Fruit fly (Drosophila melanogaster) whole organism, wandering third instar larva: ENCODE results near the gene CG5568.

Experiments
- Abd-B ChIP-seq: fragments of >200 bp; optimal IDR thresholded peaks from 2 replicates; lab custom pipeline; 2017; ENCODE audit warnings: missing biosample characterization, missing genetic modification characterization
- CG32264 ChIP-seq: fragments of 200-800 bp; sonication (Bioruptor generic); optimal IDR thresholded peaks from 2 replicates; lab custom pipeline; 2016; ENCODE audit warnings: missing biosample characterization, missing genetic modification characterization
- CG9705 ChIP-seq: fragments of 200-800 bp; sonication (Bioruptor generic); optimal IDR thresholded peaks from 2 replicates; lab custom pipeline; 2018; ENCODE audit warnings: missing biosample characterization, mild to moderate bottlenecking, missing genetic modification characterization
- CrebA ChIP-seq: fragments of 200-800 bp; sonication (Bioruptor generic); optimal IDR thresholded peaks from 2 replicates; lab custom pipeline; 2016; ENCODE audit warnings: missing biosample characterization, mild to moderate bottlenecking, missing genetic modification characterization, borderline replicate concordance
- Dfd ChIP-seq: fragments of >200 bp; optimal IDR thresholded peaks from 2 replicates; lab custom pipeline; 2017; ENCODE audit warnings: missing biosample characterization, missing genetic modification characterization
- Dif ChIP-seq: fragments of 200-275, 200-300 bp; sonication (Bioruptor generic); optimal IDR thresholded peaks from 2 replicates; lab custom pipeline; 2018; ENCODE audit warnings: missing biosample characterization, missing genetic modification characterization; ENCODE audit not compliant: partially characterized antibody
- GATAd ChIP-seq: sonication (Bioruptor generic); optimal IDR thresholded peaks from 2 replicates; lab custom pipeline; 2016; ENCODE audit warnings: missing biosample characterization, missing genetic modification characterization
- HLH106 ChIP-seq: fragments of 200-800 bp; optimal IDR thresholded peaks from 3 replicates; lab custom pipeline; 2019; ENCODE audit warnings: missing biosample characterization, mild to moderate bottlenecking, missing genetic modification characterization, moderate library complexity
- Hnf4 ChIP-seq: fragments of 200-800 bp; sonication (Bioruptor generic); optimal IDR thresholded peaks from 2 replicates; lab custom pipeline; 2016; ENCODE audit warnings: missing biosample characterization, mild to moderate bottlenecking, missing genetic modification characterization
- Hr78 ChIP-seq: fragments of >200 bp; optimal IDR thresholded peaks from 2 replicates; lab custom pipeline; 2017; ENCODE audit warnings: missing biosample characterization, missing genetic modification characterization
- Hr83 ChIP-seq: fragments of 200-300 bp; sonication (Bioruptor generic); optimal IDR thresholded peaks from 2 replicates; lab custom pipeline; 2016; ENCODE audit warnings: missing biosample characterization, mild to moderate bottlenecking, missing genetic modification characterization, moderate library complexity; ENCODE audit not compliant: poor library complexity, severe bottlenecking
- Jra ChIP-seq: sonication (Bioruptor generic); optimal IDR thresholded peaks from 2 replicates; lab custom pipeline; 2016; ENCODE audit warnings: missing biosample characterization, missing genetic modification characterization
- Mio ChIP-seq: sonication (Bioruptor generic); optimal IDR thresholded peaks from 2 replicates; lab custom pipeline; 2016; ENCODE audit warnings: missing biosample characterization, missing genetic modification characterization
- Myc ChIP-seq: fragments of >200 bp; optimal IDR thresholded peaks from 2 replicates; lab custom pipeline; 2017
- N ChIP-seq: fragments of >200 bp; optimal IDR thresholded peaks from 2 replicates; lab custom pipeline; 2018; ENCODE audit warnings: missing biosample characterization, missing external identifiers, missing genetic modification characterization
- OdsH ChIP-seq: fragments of 200-800 bp; sonication (Bioruptor generic); optimal IDR thresholded peaks from 2 replicates; lab custom pipeline; 2016; ENCODE audit warnings: missing biosample characterization, mild to moderate bottlenecking, missing genetic modification characterization
- Rel ChIP-seq, 2 experiments: fragments of 200-800 bp; sonication (Bioruptor generic) in 1 of 2; optimal IDR thresholded peaks; 2 replicates in 1 of 2; 3 replicates in 1 of 2; lab custom pipeline; 2016 to 2019; ENCODE audit warnings: mild to moderate bottlenecking in 2 of 2, missing biosample characterization in 2 of 2, missing genetic modification characterization in 2 of 2, moderate library complexity in 1 of 2
- Sp1 ChIP-seq: fragments of 200-800 bp; sonication (Bioruptor generic); optimal IDR thresholded peaks from 3 replicates; lab custom pipeline; 2019; ENCODE audit warnings: missing biosample characterization, mild to moderate bottlenecking, missing genetic modification characterization, moderate library complexity
- Vsx2 ChIP-seq: fragments of 200-300, 225-300 bp; sonication (Bioruptor generic); optimal IDR thresholded peaks from 2 replicates; lab custom pipeline; 2018; ENCODE audit warnings: missing biosample characterization, missing genetic modification characterization; ENCODE audit not compliant: partially characterized antibody
- br ChIP-seq: fragments of 200-800 bp; sonication (Bioruptor generic); optimal IDR thresholded peaks from 2 replicates; lab custom pipeline; 2016; ENCODE audit warnings: missing biosample characterization, missing genetic modification characterization
- brk ChIP-seq: fragments of 200-800 bp; sonication (Bioruptor generic); optimal IDR thresholded peaks from 2 replicates; lab custom pipeline; 2016; ENCODE audit warnings: missing biosample characterization, mild to moderate bottlenecking, missing genetic modification characterization
- dl ChIP-seq, 2 experiments: fragments of 175-275, 200-275 bp in 1 of 2; fragments of 200-275 bp in 1 of 2; sonication (Bioruptor generic); optimal IDR thresholded peaks; lab custom pipeline; 2018; ENCODE audit warnings: mild to moderate bottlenecking in 2 of 2, missing biosample characterization in 2 of 2, missing genetic modification characterization in 2 of 2, moderate library complexity in 2 of 2; ENCODE audit not compliant: partially characterized antibody in 2 of 2, insufficient read depth in 1 of 2
- dmrt93B ChIP-seq: fragments of 200-800 bp; sonication (Bioruptor generic); optimal IDR thresholded peaks from 2 replicates; lab custom pipeline; 2018; ENCODE audit warnings: missing biosample characterization, mild to moderate bottlenecking, missing genetic modification characterization
- dsf ChIP-seq: sonication (Bioruptor generic); optimal IDR thresholded peaks from 2 replicates; lab custom pipeline; 2016; ENCODE audit warnings: missing biosample characterization, missing genetic modification characterization, borderline replicate concordance
- ey ChIP-seq: fragments of 200-800 bp; sonication (Bioruptor generic); optimal IDR thresholded peaks from 2 replicates; lab custom pipeline; 2016; ENCODE audit warnings: missing biosample characterization, missing genetic modification characterization
- foxo ChIP-seq, 2 experiments: fragments of 200-800 bp; sonication (Bioruptor generic); optimal IDR thresholded peaks; 2 replicates in 1 of 2; 3 replicates in 1 of 2; lab custom pipeline; 2016 to 2017; ENCODE audit warnings: missing biosample characterization in 2 of 2, missing genetic modification characterization in 2 of 2
- fru ChIP-seq: fragments of 200-800 bp; sonication (Bioruptor generic); optimal IDR thresholded peaks from 3 replicates; lab custom pipeline; 2016; ENCODE audit warnings: missing biosample characterization, mild to moderate bottlenecking, missing genetic modification characterization
- h ChIP-seq: fragments of 200-800 bp; sonication (Bioruptor generic); optimal IDR thresholded peaks from 3 replicates; lab custom pipeline; 2016; ENCODE audit warnings: missing biosample characterization, mild to moderate bottlenecking, missing genetic modification characterization
- jim ChIP-seq: fragments of 175-275, 200-325 bp; sonication (Bioruptor generic); optimal IDR thresholded peaks from 2 replicates; lab custom pipeline; 2016; ENCODE audit warnings: missing biosample characterization, mild to moderate bottlenecking, missing genetic modification characterization
- lola ChIP-seq: fragments of >200 bp; optimal IDR thresholded peaks from 2 replicates; lab custom pipeline; 2017; ENCODE audit warnings: missing biosample characterization, missing genetic modification characterization
- pan ChIP-seq: fragments of >200 bp; optimal IDR thresholded peaks from 2 replicates; lab custom pipeline; 2017
- psq ChIP-seq: fragments of 200-800 bp; sonication (Bioruptor generic); optimal IDR thresholded peaks from 3 replicates; lab custom pipeline; 2017; ENCODE audit warnings: missing biosample characterization, mild to moderate bottlenecking, missing genetic modification characterization, moderate library complexity
- rgr ChIP-seq: fragments of 200-800 bp; sonication (Bioruptor generic); optimal IDR thresholded peaks from 3 replicates; lab custom pipeline; 2016; ENCODE audit warnings: missing biosample characterization, mild to moderate bottlenecking, missing genetic modification characterization
- sage ChIP-seq: fragments of 200-800 bp; sonication (Bioruptor generic); optimal IDR thresholded peaks from 2 replicates; lab custom pipeline; 2016; ENCODE audit warnings: missing biosample characterization, mild to moderate bottlenecking, missing genetic modification characterization
- sv ChIP-seq: fragments of 200-800 bp; sonication (Bioruptor generic); optimal IDR thresholded peaks from 3 replicates; lab custom pipeline; 2016; ENCODE audit warnings: missing biosample characterization, missing genetic modification characterization
- tai ChIP-seq: sonication (Bioruptor generic); optimal IDR thresholded peaks from 2 replicates; lab custom pipeline; 2016; ENCODE audit warnings: missing biosample characterization, missing genetic modification characterization
- usp ChIP-seq: fragments of >200 bp; optimal IDR thresholded peaks from 2 replicates; lab custom pipeline; 2017; ENCODE audit warnings: missing biosample characterization, missing genetic modification characterization
- woc ChIP-seq: sonication (Bioruptor generic); optimal IDR thresholded peaks from 2 replicates; lab custom pipeline; 2016; ENCODE audit warnings: missing biosample characterization, mild to moderate bottlenecking, missing genetic modification characterization

CG5568 gene

dm6 chr3L:5835431-5835830 is 35.9 kb upstream of the CG5568 start:
- TF ChIP-seq Dif (GFP tag; lab: Kevin White, UChicago) (no peak), Vsx2 (GFP tag; lab: Kevin White, UChicago) (peak; percentile 9), usp (no peak), Abd-B (GFP tag; lab: Kevin White, UChicago) (no peak), Dfd (GFP tag; lab: Kevin White, UChicago) (peak; percentile 27)

- TF ChIP-seq sv (GFP tag; lab: Kevin White, UChicago) (no peak), ey (peak; percentile 33), Dif (GFP tag; lab: Kevin White, UChicago) (no peak), dl (GFP tag; optimal IDR thresholded peaks at IDR 0.05; lab: Kevin White, UChicago; ENCODE audit: insufficient read depth in 1 of 2, partially characterized antibody in 2 of 2) (no peak), Vsx2 (GFP tag; lab: Kevin White, UChicago) (no peak), dsf (GFP tag; lab: Kevin White, UChicago) (no peak), OdsH (GFP tag; lab: Kevin White, UChicago) (peak; percentile 36), GATAd (no peak), woc (GFP tag; lab: Kevin White, UChicago) (peak; percentile 11), rgr (GFP tag; lab: Kevin White, UChicago) (peak; percentile 11), brk (GFP tag; lab: Kevin White, UChicago) (no peak), Dfd (GFP tag; lab: Kevin White, UChicago) (no peak), Hr83 (GFP tag; lab: Kevin White, UChicago) (no peak), Hr78 (GFP tag; lab: Kevin White, UChicago) (no peak), Sp1 (GFP tag; lab: Kevin White, UChicago) (no peak), CG9705 (GFP tag; lab: Kevin White, UChicago) (no peak), CrebA (no peak), Myc (lab: Kevin White, UChicago) (no peak), N (GFP tag; lab: Kevin White, UChicago) (no peak), Hnf4 (no peak), foxo (GFP tag; optimal IDR thresholded peaks at IDR 0.05; lab: Kevin White, UChicago) (peak in 1 of 2 experiments; percentile 32), h (GFP tag; lab: Kevin White, UChicago) (peak; percentile 46), psq (GFP tag; lab: Kevin White, UChicago) (peak; percentile 20), fru (GFP tag; lab: Kevin White, UChicago) (peak; percentile 35), pan (no peak), jim (GFP tag; lab: Kevin White, UChicago) (no peak), lola (GFP tag; lab: Kevin White, UChicago) (no peak), usp (no peak), CG32264 (GFP tag; lab: Kevin White, UChicago) (no peak), dmrt93B (GFP tag; lab: Kevin White, UChicago) (no peak), Rel (GFP tag; optimal IDR thresholded peaks at IDR 0.05; lab: Kevin White, UChicago) (no peak), Rel (tag; optimal IDR thresholded peaks at IDR 0.05; lab: Kevin White, UChicago) (no peak), br (GFP tag; lab: Kevin White, UChicago) (peak; percentile 20), HLH106 (tag; lab: Kevin White, UChicago) (no peak), tai (GFP tag; lab: Kevin White, UChicago) (no peak), Jra (GFP tag; lab: Kevin White, UChicago) (no peak), sage (GFP tag; lab: Kevin White, UChicago) (no peak), Abd-B (GFP tag; lab: Kevin White, UChicago) (no peak), Mio (no peak)
Measured at dm6 chr3L:5835887-5836646, 35.2 kb upstream of the CG5568 start.
